Fruit fly (Drosophila melanogaster) ovary, adult (tissue): ENCODE results near the gene ND-51.
A peak's percentile ranks its signal among the peaks of the same experiment; 100 is the strongest.

Source experiments
- CG17801 ChIP-seq: fragments of 200-800 bp; optimal IDR thresholded peaks from 2 replicates; lab custom pipeline; 2019; ENCODE audit warnings: missing biosample characterization, mild to moderate bottlenecking, missing genetic modification characterization, moderate library complexity; ENCODE audit not compliant: partially characterized antibody

The ND-51 gene

DNA sequence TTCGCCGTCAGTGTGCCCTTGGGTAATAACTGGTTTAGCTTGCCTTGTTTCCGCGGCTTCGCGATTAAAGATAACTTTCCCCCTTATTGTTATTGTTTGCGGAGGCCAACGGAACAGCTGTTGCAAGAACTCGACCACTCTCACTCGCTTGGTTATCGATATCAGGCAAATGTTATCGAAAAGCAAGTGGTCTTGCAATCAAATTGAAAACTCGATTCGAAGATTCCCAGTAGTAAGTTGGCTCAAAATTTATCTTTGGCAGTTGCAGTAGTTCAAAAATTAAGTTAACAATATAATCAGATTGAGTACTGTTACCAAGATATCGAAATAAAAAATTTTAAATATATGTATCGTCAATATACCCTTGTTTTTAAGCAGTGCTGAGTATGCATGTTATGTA, 3.3 kb upstream of the ND-51 start, which contains the start of the genes Fbw5 and CG9147:
TSS of gene Fbw5 (minus strand) at position 131 of the 400 bp plus-strand sequence.
TSS of gene CG9147 (plus strand) at position 175 of the 400 bp plus-strand sequence.
- peak; percentile 99 for TF ChIP-seq CG17801 (GFP tag; lab: Kevin White, UChicago)

DNA sequence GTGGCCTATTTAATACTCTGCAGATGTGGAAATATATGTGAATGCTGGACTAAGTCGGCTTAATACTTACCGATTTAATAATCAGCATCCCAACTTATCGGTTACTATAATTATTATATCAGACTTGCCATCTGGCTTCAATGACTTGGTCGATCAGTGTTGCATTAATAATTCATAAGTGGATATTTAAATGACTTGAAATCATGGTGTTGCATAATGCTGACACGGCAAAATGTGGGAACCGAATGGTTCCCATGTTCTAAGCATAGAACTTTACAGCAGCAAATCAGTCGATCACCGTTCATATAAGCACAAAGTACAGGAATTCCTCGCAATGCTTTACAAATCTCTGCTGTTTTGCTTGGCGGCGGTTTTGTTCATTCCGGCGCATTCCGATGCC, 2.3 kb downstream of the ND-51 start, which contains the start of gene CG34180:
TSS of gene CG34180 (plus strand) at position 301 of the 400 bp plus-strand sequence.
- TF ChIP-seq CG17801 (GFP tag; lab: Kevin White, UChicago), result no peak

DNA sequence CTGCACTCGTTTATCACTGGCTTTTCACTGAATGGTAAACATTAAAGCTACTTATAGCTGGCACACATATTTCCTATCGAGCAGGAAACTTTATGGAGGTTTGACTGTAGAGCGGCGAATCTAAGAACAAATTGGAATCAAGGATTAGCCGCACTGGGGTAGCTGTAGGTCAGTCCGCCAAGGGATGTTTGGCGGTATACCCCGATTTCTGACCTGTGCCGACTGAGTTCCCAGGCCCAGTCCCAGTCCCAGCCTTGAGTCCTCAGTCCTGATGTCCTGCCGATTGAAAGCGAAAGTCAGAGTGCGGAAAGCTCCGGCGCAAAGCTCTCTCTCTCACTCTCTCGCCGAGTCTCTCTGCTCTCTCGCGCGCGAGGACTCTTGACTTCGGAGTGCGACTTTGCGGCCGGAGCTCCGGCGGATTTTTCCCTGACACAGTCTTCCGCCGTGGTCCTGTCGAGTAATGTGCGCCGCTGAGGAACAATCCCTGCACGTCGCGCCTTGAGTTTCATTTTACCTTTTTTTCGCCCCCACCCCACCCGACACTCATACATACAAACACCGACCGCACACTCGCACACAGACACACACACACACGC, 8.6 kb downstream of the ND-51 start, which contains the start of gene CG13995:
TSS of gene CG13995 (plus strand) at position 429 of the 596 bp plus-strand sequence.
- TF ChIP-seq CG17801 (GFP tag; lab: Kevin White, UChicago), result no peak

DNA sequence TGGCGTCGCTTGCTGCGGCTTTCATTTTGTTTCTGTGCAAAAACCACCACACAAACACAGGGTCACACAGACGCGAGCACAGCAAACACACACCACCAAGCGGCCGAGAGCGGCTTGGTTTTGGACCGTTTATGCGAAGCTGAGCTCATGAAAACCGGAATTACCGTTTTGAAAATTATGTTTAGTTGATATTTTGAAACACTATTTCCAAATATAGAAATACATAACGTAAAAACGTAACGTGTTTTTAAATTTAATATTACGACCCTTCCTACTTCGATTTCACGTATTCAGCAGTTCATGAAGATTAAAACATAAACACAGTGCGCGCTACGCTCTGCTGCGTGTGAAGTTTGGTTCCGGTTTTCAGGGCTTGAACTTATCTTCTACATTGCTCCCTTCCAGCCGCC, 11.3 kb downstream of the ND-51 start:
- TF ChIP-seq CG17801 (GFP tag; lab: Kevin White, UChicago), result peak; percentile 96

DNA sequence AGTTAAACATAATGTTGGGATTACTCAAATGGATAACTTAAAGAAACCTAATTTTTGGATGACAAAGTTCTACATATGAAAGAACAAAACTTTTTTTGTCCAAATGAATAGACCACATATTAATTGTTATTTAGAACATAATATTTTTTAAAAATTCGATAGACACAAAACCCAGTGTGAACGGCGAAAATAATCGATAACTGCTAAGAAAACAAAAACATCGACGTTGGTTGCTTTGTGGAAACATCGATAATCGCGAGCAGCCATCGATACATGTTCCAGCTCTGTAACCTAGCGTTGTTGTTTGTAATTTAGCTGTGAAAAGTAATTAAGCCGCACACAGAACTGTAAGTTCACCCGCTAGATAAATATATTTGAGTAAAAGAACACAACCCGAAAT, 12.0 kb downstream of the ND-51 start, which contains the start of gene CG9135:
TSS of gene CG9135 (plus strand) at position 226 of the 400 bp plus-strand sequence.
- no peak for TF ChIP-seq CG17801 (GFP tag; lab: Kevin White, UChicago)

DNA sequence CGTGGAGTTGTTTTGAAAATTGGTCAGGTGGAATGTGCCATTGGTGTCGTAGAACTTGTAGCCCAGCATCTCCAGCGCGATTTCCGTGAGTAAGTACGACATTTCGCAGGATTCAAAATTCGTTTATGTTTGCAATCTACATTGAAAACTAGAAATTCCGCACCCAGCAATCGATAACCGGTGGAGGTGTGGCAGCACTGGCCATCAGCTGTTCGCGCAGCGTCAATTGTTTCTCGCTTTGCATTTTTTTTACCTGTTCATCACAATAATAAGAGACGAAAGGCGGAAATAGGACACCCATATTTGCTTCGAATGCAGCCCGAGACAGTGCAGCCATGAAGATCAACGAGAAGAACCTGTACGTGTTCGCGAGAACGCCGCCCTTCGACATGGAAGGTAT, 14.0 kb downstream of the ND-51 start, which contains the start of the genes CG34179 and slmo:
TSS of gene CG34179 (minus strand) at position 165 of the 400 bp plus-strand sequence.
TSS of gene slmo (minus strand) at position 165 of the 400 bp plus-strand sequence.
- TF ChIP-seq CG17801 (GFP tag; lab: Kevin White, UChicago), result no peak

DNA sequence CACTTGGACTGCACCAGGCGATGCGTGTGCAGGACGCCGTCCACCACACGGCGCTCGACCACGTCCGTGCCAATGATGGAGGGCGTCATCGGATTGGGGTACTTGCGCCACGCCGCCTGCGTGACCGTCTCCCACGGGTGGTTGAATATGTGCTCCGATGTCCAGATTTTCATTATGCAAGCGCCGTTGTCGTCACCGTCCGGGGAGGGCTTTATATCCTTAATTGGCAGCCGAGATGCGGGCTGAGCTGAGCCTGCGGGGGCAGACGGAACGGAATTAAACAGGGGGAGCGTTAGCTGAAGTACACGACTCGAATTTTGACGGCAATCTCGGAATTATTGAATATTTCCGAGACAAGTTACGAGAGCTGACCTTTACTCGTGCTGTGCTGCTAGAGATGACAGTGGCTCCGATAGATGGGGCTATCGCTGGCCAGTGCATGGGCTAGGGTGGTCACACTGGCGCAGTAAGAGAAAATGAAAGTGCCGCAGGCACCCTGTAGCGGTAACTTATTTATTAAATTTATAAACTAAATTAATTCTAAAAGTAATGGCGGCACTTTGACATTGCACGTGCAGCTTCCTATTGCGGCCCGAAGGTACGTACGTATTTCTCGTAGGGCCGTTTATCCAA, 14.9 kb downstream of the ND-51 start, which contains the start of gene IPIP:
TSS of gene IPIP (plus strand) at position 475 of the 633 bp plus-strand sequence.
- TF ChIP-seq CG17801 (GFP tag; lab: Kevin White, UChicago), result peak; percentile 75

DNA sequence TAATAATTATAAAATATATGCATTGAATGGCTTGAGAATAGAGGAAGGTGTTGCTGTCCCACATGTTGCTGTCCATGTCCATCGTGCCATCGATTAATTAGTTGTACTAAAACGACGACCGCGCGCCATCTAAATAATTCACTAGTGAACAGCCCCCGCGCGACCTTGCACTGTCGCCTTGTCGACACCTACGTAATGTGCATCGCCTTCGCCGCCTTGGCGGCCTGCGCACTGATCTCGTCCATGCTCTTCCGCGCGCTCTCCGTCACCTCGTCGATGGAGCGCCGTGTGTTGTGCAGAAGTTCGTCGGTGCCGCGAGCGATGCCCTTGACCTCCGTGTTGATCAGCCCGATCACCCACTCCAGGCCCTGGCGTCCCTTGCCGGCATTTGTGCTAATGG, 15.7 kb downstream of the ND-51 start:
- TF ChIP-seq CG17801 (GFP tag; lab: Kevin White, UChicago), result no peak

DNA sequence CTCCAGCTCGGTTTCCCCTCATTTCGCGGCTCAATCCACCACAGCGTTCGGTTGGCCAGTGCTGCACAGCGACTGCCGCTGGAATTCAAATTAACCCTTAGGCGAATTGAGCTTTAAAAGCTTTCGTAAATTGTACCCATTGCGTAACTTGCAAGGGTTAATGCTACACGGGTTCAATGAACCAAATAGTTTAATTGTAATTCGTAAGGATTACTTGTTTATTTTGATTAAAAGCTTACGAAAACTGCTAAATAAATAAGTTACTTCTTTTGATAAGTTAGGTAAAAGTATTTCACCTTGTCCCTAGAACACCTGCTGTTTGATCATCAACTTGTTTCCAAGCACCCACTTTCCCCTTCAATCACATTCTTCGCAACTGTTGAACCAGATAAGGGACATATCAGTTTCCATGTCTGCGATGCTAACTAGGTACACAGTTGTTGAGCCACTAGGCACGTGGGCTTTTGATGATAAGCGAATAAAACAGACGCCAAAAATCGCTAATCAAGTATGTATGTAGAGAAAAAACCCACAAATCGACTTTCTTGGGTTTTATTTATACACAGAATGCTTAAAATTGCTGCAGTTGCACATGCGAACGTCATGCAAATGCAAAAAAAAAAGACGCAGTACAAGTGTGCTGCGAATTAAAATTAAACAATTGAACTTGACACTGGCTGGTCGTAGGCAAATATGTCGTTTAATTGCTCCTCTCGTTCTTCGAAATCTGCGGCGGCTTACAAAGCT, 16.4 kb downstream of the ND-51 start, which contains the start of gene Pfas:
TSS of gene Pfas (minus strand) at position 79 of the 747 bp plus-strand sequence.
- TF ChIP-seq CG17801 (GFP tag; lab: Kevin White, UChicago), result peak; percentile 67

DNA sequence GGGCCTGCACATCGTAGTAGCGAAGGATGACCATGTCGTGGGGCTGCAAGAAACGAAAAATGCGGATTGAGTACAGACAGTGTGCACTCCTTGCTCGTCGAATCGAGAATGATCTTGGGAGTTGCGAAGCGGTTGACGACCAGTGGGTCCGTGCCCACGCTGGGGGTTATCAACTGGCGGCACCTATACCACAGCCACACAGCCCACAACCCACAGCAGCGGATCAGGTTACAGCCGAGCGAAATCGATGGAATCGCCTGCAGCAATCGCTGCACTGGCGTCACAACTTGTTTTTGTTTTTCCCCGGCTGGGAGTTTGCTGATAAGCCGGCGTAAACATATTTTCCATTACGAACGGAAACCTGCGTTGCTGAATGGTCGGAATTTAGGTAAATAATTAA, 17.1 kb downstream of the ND-51 start:
- TF ChIP-seq CG17801 (GFP tag; lab: Kevin White, UChicago), result no peak

DNA sequence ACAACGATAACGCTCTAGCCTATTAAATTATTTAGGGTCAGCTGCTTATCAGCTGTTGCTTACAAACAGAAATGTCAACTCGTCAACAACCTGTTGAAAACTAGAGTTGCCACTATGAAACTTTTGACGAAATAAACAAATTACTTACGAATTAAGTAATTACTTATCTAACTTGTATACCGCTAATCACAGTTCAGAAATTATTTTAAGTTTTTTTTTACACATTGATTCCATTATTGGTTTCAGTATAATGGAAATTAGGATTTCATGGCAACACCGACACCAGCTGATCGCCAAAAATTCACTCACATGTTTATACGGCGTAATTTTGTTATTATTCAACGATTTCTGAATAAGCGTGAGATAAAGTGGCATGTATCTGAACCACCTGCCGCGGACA, 24.7 kb downstream of the ND-51 start, which contains the start of the genes CG9117 and CG31643:
TSS of gene CG9117 (minus strand) at position 73 of the 400 bp plus-strand sequence.
TSS of gene CG31643 (plus strand) at position 288 of the 400 bp plus-strand sequence.
- peak; percentile 70 for TF ChIP-seq CG17801 (GFP tag; lab: Kevin White, UChicago)

DNA sequence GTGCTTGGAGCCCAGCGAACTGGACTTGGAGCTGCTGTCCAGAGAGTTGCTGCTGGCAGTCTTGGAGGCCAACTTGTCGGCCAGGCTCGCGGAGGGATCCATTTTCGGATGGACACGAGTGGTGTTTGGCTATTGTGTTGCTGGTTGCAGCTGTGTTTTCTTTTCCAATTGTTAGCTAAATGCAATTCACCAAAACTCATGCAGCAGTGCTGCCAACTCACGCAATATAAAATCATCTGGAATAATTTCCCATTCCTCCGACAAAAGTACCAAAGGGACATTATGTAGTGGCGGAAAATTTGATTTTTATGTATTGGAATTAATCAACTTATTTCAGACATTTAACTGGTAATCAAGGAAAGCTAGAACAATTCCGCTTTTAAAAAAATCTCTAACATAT, 25.8 kb downstream of the ND-51 start, which contains the start of gene mtm:
TSS of gene mtm (minus strand) at position 306 of the 400 bp plus-strand sequence.
- no peak for TF ChIP-seq CG17801 (GFP tag; lab: Kevin White, UChicago)

DNA sequence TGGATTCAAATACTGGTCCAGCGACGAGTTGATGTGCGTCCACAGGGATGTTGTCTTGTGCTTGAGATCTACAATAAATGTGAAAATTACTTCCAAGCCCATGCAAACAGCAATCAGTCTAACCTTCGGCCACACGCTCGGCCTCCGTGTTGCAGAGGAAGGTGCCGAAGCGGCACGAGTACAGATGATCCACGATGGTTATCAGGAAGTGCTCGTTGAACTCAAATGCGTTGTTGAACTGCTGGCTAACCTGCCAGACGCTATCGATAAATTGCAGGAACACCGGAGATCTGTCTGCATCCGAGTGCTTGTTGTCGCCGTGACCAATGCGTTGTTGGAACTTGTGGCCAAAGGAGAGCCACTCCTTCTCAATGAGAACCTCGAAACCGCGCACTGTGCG, 27.4 kb downstream of the ND-51 start:
- no peak for TF ChIP-seq CG17801 (GFP tag; lab: Kevin White, UChicago)

DNA sequence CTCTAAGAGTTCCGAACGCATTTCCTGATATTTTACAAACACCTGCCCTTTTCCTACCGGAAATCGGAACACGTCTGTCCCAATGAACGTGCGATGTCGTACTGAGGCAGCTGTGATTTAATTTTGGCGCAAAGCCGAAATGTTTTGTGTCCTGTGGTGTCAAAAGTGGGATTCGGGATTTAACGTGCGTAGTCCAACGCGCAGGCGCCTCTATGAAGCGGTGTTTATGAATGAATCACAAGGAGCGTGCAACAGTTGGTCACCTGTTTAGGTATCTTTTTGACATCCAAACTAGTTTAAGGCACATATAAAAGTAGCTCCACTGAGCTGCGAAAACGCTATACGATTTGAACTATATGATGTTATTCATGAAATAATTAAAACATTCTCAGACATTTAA, 28.2 kb downstream of the ND-51 start, which contains the start of gene CG9109:
TSS of gene CG9109 (minus strand) at position 80 of the 400 bp plus-strand sequence.
- TF ChIP-seq CG17801 (GFP tag; lab: Kevin White, UChicago), result no peak
